Worm (Caenorhabditis elegans) whole organism, L4 larva: ENCODE data around the gene F08F8.10.

Experiments
- D1046.2 ChIP-seq: fragments of 200-800 bp; sonication (Bioruptor generic); IDR thresholded peaks from 2 replicates; pipeline ENCODE4 v1.3.6; 2022; ENCODE audit warnings: missing genetic modification characterization, missing compliant biosample characterization
- R02D3.7 ChIP-seq: fragments of 150-350 bp; sonication (generic microtip); optimal IDR thresholded peaks from 3 replicates; lab custom pipeline; 2014; ENCODE audit warnings: missing biosample characterization, missing genetic modification characterization
- aly-2 ChIP-seq: sonication (generic microtip); optimal IDR thresholded peaks from 2 replicates; lab custom pipeline; 2018; ENCODE audit warnings: missing biosample characterization, missing genetic modification characterization
- daf-12 ChIP-seq: fragments of 150-350 bp; optimal IDR thresholded peaks from 2 replicates; lab custom pipeline; 2014; ENCODE audit warnings: missing biosample characterization, missing genetic modification reagents, missing genetic modification characterization
- dmd-9 ChIP-seq: fragments of 200-800 bp; sonication (Bioruptor generic); IDR thresholded peaks from 2 replicates; pipeline ENCODE4 v1.3.6; 2022; ENCODE audit warnings: missing genetic modification reagents, missing genetic modification characterization, missing compliant biosample characterization
- madf-9 ChIP-seq: fragments of 200-800 bp; sonication (Bioruptor generic); conservative IDR thresholded peaks from 2 replicates; pipeline ENCODE4 v1.3.6; 2022; ENCODE audit warnings: missing genetic modification reagents, missing genetic modification characterization, missing compliant biosample characterization
- nhr-237 ChIP-seq: sonication (generic microtip); optimal IDR thresholded peaks from 2 replicates; lab custom pipeline; 2017; ENCODE audit warnings: missing biosample characterization, missing genetic modification characterization
- nhr-41 ChIP-seq: fragments of 200-800 bp; sonication (Bioruptor generic); IDR thresholded peaks from 2 replicates; pipeline ENCODE4 v1.3.6; 2022; ENCODE audit warnings: missing genetic modification reagents, missing genetic modification characterization, missing compliant biosample characterization
- unc-130 ChIP-seq: sonication (generic microtip); optimal IDR thresholded peaks from 2 replicates; lab custom pipeline; 2016; ENCODE audit warnings: missing genetic modification reagents, missing genetic modification characterization, missing compliant biosample characterization
- unc-39 ChIP-seq: sonication (generic microtip); optimal IDR thresholded peaks from 2 replicates; lab custom pipeline; 2017; ENCODE audit warnings: missing biosample characterization, missing genetic modification characterization
- zfp-2 ChIP-seq: sonication (generic microtip); optimal IDR thresholded peaks from 2 replicates; lab custom pipeline; 2016; ENCODE audit warnings: mild to moderate bottlenecking, missing genetic modification characterization, missing compliant biosample characterization
- ztf-7 ChIP-seq: fragments of 150-350 bp; optimal IDR thresholded peaks from 2 replicates; lab custom pipeline; 2014; ENCODE audit warnings: missing biosample characterization, missing genetic modification characterization

DNA sequence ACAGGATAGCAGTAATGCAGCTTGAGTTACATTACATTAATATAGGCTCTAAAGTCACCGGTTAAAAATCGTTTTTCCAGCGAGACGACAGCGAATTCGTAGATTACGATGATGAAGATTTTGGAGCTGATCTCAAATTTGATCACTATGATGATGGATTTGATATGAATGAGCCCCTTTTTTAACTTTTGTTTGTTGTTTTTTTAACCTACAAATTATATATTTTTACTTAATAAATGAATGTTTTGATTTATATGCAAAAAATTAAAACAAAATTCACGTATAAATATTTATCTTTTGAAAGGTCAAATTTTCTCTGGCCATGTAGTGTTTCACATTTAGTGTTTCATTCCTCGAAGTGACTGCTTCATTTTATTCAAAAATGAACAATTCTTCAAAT is 13.8 kb downstream of the F08F8.10 start, which contains the start of gene F08F8.6:
- TF ChIP-seq dmd-9 (GFP tag; lab: Robert Waterston, UW) (no peak), unc-39 (tag; lab: Kevin White, UChicago) (no peak), aly-2 (tag; lab: Kevin White, UChicago) (no peak), nhr-237 (tag; lab: Kevin White, UChicago) (no peak), unc-130 (GFP tag; lab: Kevin White, UChicago) (no peak), ztf-7 (tag; lab: Kevin White, UChicago) (no peak), R02D3.7 (no peak), D1046.2 (no peak), madf-9 (GFP tag; lab: Robert Waterston, UW) (no peak), zfp-2 (tag; lab: Kevin White, UChicago) (no peak), nhr-41 (no peak), daf-12 (no peak)
